Fruit fly (Drosophila melanogaster) whole organism, prepupa: ENCODE data around the gene PolI.

Source experiments
- CG10631 ChIP-seq: fragments of 200-800 bp; sonication (Bioruptor generic); optimal IDR thresholded peaks from 2 replicates; lab custom pipeline; 2016; ENCODE audit warnings: missing biosample characterization, missing genetic modification characterization
- CG10669 ChIP-seq: fragments of 200-800 bp; sonication (Bioruptor generic); optimal IDR thresholded peaks from 3 replicates; lab custom pipeline; 2018; ENCODE audit warnings: missing biosample characterization, mild to moderate bottlenecking, missing genetic modification characterization, moderate library complexity
- CG11762 ChIP-seq: fragments of 200-800 bp; sonication (Bioruptor generic); optimal IDR thresholded peaks from 3 replicates; lab custom pipeline; 2016; ENCODE audit warnings: missing biosample characterization, missing genetic modification characterization; ENCODE audit not compliant: insufficient read depth
- CG11902 ChIP-seq: fragments of 200-800 bp; sonication (Bioruptor generic); optimal IDR thresholded peaks from 3 replicates; lab custom pipeline; 2016; ENCODE audit warnings: missing biosample characterization, missing genetic modification characterization
- CG15336 ChIP-seq: fragments of 200-800 bp; sonication (Bioruptor generic); IDR thresholded peaks from 2 replicates; pipeline ENCODE4 v1.3.6; 2022; ENCODE audit warnings: missing biosample characterization, missing genetic modification characterization
- CG1621 ChIP-seq: fragments of 200-800 bp; sonication (Bioruptor generic); optimal IDR thresholded peaks from 3 replicates; lab custom pipeline; 2018; ENCODE audit warnings: missing biosample characterization, mild to moderate bottlenecking, missing genetic modification characterization
- CG16779 ChIP-seq: fragments of 200-800 bp; sonication (Bioruptor generic); optimal IDR thresholded peaks from 3 replicates; lab custom pipeline; 2017; ENCODE audit warnings: missing biosample characterization, mild to moderate bottlenecking, missing genetic modification characterization
- CG3032 ChIP-seq: fragments of 200-800 bp; optimal IDR thresholded peaks from 2 replicates; lab custom pipeline; 2019; ENCODE audit warnings: missing biosample characterization, mild to moderate bottlenecking, missing genetic modification characterization, moderate library complexity
- CG31627 ChIP-seq: fragments of 200-800 bp; sonication (Bioruptor generic); optimal IDR thresholded peaks from 3 replicates; lab custom pipeline; 2016; ENCODE audit warnings: missing biosample characterization, missing genetic modification characterization
- CG34406 ChIP-seq: fragments of 200-800 bp; sonication (Bioruptor generic); optimal IDR thresholded peaks from 3 replicates; lab custom pipeline; 2016; ENCODE audit warnings: missing biosample characterization, missing genetic modification characterization
- CG3919 ChIP-seq: fragments of 200-800 bp; sonication (Bioruptor generic); optimal IDR thresholded peaks from 3 replicates; lab custom pipeline; 2016; ENCODE audit warnings: missing biosample characterization, missing genetic modification characterization
- CG4318 ChIP-seq: fragments of 200-800 bp; sonication (Bioruptor generic); optimal IDR thresholded peaks from 3 replicates; lab custom pipeline; 2017; ENCODE audit warnings: missing biosample characterization, mild to moderate bottlenecking, missing genetic modification characterization
- CG6163 ChIP-seq: fragments of 200-800 bp; sonication (Bioruptor generic); IDR thresholded peaks from 3 replicates; pipeline ENCODE4 v1.3.6; 2022; ENCODE audit warnings: missing biosample characterization, missing genetic modification characterization
- CG6276 ChIP-seq: fragments of 200-800 bp; sonication (Bioruptor generic); optimal IDR thresholded peaks from 2 replicates; lab custom pipeline; 2017; ENCODE audit warnings: missing biosample characterization, mild to moderate bottlenecking, missing genetic modification characterization
- CG6808 ChIP-seq: fragments of 200-800 bp; sonication (Bioruptor generic); optimal IDR thresholded peaks from 3 replicates; lab custom pipeline; 2017; ENCODE audit warnings: missing biosample characterization, missing genetic modification characterization, mild to moderate bottlenecking, moderate library complexity, missing genetic modification reagents
- CG8119 ChIP-seq: fragments of 200-800 bp; sonication (Bioruptor generic); IDR thresholded peaks from 3 replicates; pipeline ENCODE4 v1.3.6; 2022; ENCODE audit warnings: missing biosample characterization, missing genetic modification characterization
- CG8319 ChIP-seq: fragments of 200-800 bp; sonication (Bioruptor generic); optimal IDR thresholded peaks from 3 replicates; lab custom pipeline; 2016; ENCODE audit warnings: missing biosample characterization, missing genetic modification characterization
- CG9139 ChIP-seq: fragments of 200-800 bp; sonication (Bioruptor generic); optimal IDR thresholded peaks from 3 replicates; lab custom pipeline; 2017; ENCODE audit warnings: missing biosample characterization, mild to moderate bottlenecking, missing genetic modification characterization
- Eip75B ChIP-seq: fragments of 200-800 bp; sonication (Bioruptor generic); optimal IDR thresholded peaks from 3 replicates; lab custom pipeline; 2016; ENCODE audit warnings: missing biosample characterization, missing genetic modification characterization
- Eip78C ChIP-seq: fragments of 200-800 bp; sonication (Bioruptor generic); peaks from one replicate; lab custom pipeline; 2016; ENCODE audit warnings: missing biosample characterization, missing genetic modification characterization
- Ets96B ChIP-seq: fragments of 200-800 bp; optimal IDR thresholded peaks from 2 replicates; lab custom pipeline; 2019; ENCODE audit warnings: missing biosample characterization, mild to moderate bottlenecking, missing genetic modification characterization, moderate library complexity
- Gug ChIP-seq: fragments of 200-800 bp; sonication (Bioruptor generic); IDR thresholded peaks from 2 replicates; pipeline ENCODE4 v1.3.6; 2022; ENCODE audit warnings: missing biosample characterization, missing genetic modification characterization
- Hr39 ChIP-seq: fragments of 200-800 bp; sonication (Bioruptor generic); optimal IDR thresholded peaks from 2 replicates; lab custom pipeline; 2016; ENCODE audit warnings: missing biosample characterization, missing genetic modification characterization
- Met ChIP-seq: fragments of 200-800 bp; sonication (Bioruptor generic); optimal IDR thresholded peaks from 3 replicates; lab custom pipeline; 2016; ENCODE audit warnings: missing biosample characterization, missing genetic modification characterization
- OdsH ChIP-seq: fragments of 200-800 bp; sonication (Bioruptor generic); optimal IDR thresholded peaks from 3 replicates; lab custom pipeline; 2016; ENCODE audit warnings: missing biosample characterization, missing genetic modification characterization
- Smox ChIP-seq: fragments of 200-800 bp; sonication (Bioruptor generic); optimal IDR thresholded peaks from 3 replicates; lab custom pipeline; 2016; ENCODE audit warnings: missing biosample characterization, missing genetic modification characterization
- Sox102F ChIP-seq: fragments of 200-800 bp; sonication (Bioruptor generic); optimal IDR thresholded peaks from 2 replicates; lab custom pipeline; 2016; ENCODE audit warnings: missing biosample characterization, mild to moderate bottlenecking, missing genetic modification characterization
- Sox14 ChIP-seq: fragments of 200-800 bp; sonication (Bioruptor generic); optimal IDR thresholded peaks from 3 replicates; lab custom pipeline; 2016; ENCODE audit warnings: missing biosample characterization, missing genetic modification characterization
- Sox15 ChIP-seq: fragments of 200-800 bp; sonication (Bioruptor generic); optimal IDR thresholded peaks from 3 replicates; lab custom pipeline; 2016; ENCODE audit warnings: missing biosample characterization, missing genetic modification characterization
- achi ChIP-seq: fragments of 200-800 bp; sonication (Bioruptor generic); optimal IDR thresholded peaks from 3 replicates; lab custom pipeline; 2016; ENCODE audit warnings: missing biosample characterization, missing genetic modification characterization
- acj6 ChIP-seq: fragments of 200-800 bp; sonication (Bioruptor generic); optimal IDR thresholded peaks from 3 replicates; lab custom pipeline; 2016; ENCODE audit warnings: missing biosample characterization, missing genetic modification characterization
- cyc ChIP-seq: fragments of 200-800 bp; sonication (Bioruptor generic); optimal IDR thresholded peaks from 3 replicates; lab custom pipeline; 2016; ENCODE audit warnings: missing biosample characterization, missing genetic modification characterization
- dsx ChIP-seq: fragments of 200-800 bp; optimal IDR thresholded peaks from 3 replicates; lab custom pipeline; 2019; ENCODE audit warnings: missing biosample characterization, mild to moderate bottlenecking, missing genetic modification characterization, moderate library complexity; ENCODE audit not compliant: poor library complexity, severe bottlenecking
- esn ChIP-seq: fragments of 200-800 bp; sonication (Bioruptor generic); optimal IDR thresholded peaks from 2 replicates; lab custom pipeline; 2016; ENCODE audit warnings: missing biosample characterization, mild to moderate bottlenecking, missing genetic modification characterization, moderate library complexity
- fd59A ChIP-seq: fragments of 200-800 bp; sonication (Bioruptor generic); optimal IDR thresholded peaks from 2 replicates; lab custom pipeline; 2017; ENCODE audit warnings: missing biosample characterization, mild to moderate bottlenecking, missing genetic modification characterization, missing genetic modification reagents
- fd85E ChIP-seq: fragments of 200-800 bp; sonication (Bioruptor generic); optimal IDR thresholded peaks from 3 replicates; lab custom pipeline; 2016; ENCODE audit warnings: missing biosample characterization, missing genetic modification characterization
- lz ChIP-seq: fragments of 200-800 bp; sonication (Bioruptor generic); optimal IDR thresholded peaks from 3 replicates; lab custom pipeline; 2016; ENCODE audit warnings: missing biosample characterization, missing genetic modification characterization
- pdm3 ChIP-seq: fragments of 200-800 bp; sonication (Bioruptor generic); optimal IDR thresholded peaks from 3 replicates; lab custom pipeline; 2016; ENCODE audit warnings: missing biosample characterization, missing genetic modification characterization
- salr ChIP-seq, 2 experiments: fragments of 200-800 bp; sonication (Bioruptor generic); optimal IDR thresholded peaks; 3 replicates each; lab custom pipeline; 2016 to 2018; ENCODE audit warnings: missing biosample characterization in 2 of 2, missing genetic modification characterization in 2 of 2, mild to moderate bottlenecking in 1 of 2
- ss ChIP-seq, 2 experiments: fragments of 200-800 bp; sonication (Bioruptor generic); optimal IDR thresholded peaks; 2 replicates in 1 of 2; 3 replicates in 1 of 2; lab custom pipeline; 2017 to 2018; ENCODE audit warnings: mild to moderate bottlenecking in 2 of 2, missing biosample characterization in 2 of 2, missing genetic modification characterization in 2 of 2, moderate library complexity in 1 of 2
- svp ChIP-seq: fragments of 200-800 bp; sonication (Bioruptor generic); peaks from one replicate; lab custom pipeline; 2016; ENCODE audit warnings: missing biosample characterization, missing genetic modification characterization
- topi ChIP-seq: fragments of 200-800 bp; sonication (Bioruptor generic); optimal IDR thresholded peaks from 3 replicates; lab custom pipeline; 2016; ENCODE audit warnings: missing biosample characterization, missing genetic modification characterization
- vri ChIP-seq: fragments of 200-800 bp; sonication (Bioruptor generic); optimal IDR thresholded peaks from 3 replicates; lab custom pipeline; 2016; ENCODE audit warnings: missing biosample characterization, mild to moderate bottlenecking, missing genetic modification characterization

PolI gene

DNA sequence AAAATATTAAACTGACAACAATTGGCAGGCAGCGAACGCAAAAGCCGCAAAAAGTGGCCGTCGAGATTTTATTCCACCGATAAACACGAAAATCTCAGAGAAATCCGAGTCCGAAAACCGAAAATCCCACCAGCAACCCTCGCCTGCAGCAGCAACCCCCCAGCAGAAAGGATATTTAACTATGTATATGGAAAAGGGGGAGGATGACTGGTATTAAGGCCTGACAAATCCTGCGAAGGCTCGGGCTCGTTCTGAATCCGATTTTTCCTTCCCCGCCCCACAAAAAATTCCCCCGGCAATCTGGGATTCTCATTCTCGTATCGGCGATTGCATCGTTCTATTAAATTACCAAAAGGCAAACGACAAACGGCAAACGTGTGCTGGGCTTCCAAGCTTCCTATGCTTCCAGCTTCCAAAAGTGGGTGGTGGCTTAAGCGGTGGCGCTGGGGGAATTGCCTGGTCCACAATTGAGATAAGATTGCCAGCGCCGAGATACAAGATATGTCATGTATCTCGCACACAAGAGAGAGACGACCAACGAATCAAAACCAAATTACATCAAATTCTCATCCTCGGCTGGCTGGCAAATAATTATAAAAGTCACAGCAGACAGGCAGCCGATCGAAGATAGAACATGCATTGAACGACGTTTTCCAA is 40.9 kb upstream of the PolI start:
- no peak for TF ChIP-seq vri
- TF ChIP-seq Met (GFP tag; lab: Kevin White, UChicago), result no peak
- no peak for TF ChIP-seq Ets96B
- no peak for TF ChIP-seq CG11902
- no peak for TF ChIP-seq CG31627 (GFP tag; lab: Kevin White, UChicago)
- TF ChIP-seq CG6276 (GFP tag; lab: Kevin White, UChicago), result no peak

DNA sequence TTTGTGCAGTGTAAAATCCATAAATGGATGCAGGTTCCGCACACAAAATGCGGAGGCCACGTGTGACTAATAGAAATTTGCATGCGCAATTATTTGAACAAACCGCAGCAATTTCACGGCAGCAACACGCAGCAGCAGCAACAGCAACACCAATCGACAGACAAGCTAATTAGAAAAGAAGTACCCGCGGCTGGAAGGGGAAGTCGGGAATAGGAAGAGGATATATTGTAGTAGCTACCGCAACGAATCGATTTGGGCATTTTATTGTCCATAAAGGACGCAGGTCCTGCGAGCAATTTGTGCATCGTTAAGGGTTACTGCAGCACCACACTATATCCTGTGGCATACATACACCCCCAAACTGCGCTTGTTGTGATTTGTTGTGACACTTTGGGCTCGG is 40.2 kb upstream of the PolI start:
- no peak for TF ChIP-seq CG31627 (GFP tag; lab: Kevin White, UChicago)
- TF ChIP-seq achi, result no peak

DNA sequence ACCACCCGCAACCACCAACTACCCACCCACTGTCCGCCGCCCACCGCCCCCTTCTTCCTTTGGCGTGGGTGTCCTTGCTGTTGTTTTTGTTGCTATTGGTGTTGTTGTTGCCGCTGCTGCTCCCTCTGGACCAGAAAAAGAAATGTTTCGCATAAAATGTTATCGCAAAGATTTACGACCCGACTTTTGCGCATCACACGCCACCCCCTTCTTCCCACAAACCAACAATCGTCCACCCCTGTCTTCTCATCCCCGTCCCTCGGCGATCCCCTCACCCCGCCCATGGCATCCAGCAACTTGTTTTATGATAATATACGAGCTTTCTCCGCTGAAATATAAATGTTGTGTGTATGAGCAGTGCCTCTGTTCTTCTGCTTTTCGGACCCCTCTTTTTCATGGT is 38.3 kb upstream of the PolI start:
- TF ChIP-seq salr (GFP tag; optimal IDR thresholded peaks at IDR 0.05; lab: Kevin White, UChicago), result no peak
- TF ChIP-seq Sox15 (GFP tag; lab: Kevin White, UChicago), result no peak
- TF ChIP-seq CG6808 (GFP tag; lab: Kevin White, UChicago), result no peak
- TF ChIP-seq CG9139 (GFP tag; lab: Kevin White, UChicago), result no peak

DNA sequence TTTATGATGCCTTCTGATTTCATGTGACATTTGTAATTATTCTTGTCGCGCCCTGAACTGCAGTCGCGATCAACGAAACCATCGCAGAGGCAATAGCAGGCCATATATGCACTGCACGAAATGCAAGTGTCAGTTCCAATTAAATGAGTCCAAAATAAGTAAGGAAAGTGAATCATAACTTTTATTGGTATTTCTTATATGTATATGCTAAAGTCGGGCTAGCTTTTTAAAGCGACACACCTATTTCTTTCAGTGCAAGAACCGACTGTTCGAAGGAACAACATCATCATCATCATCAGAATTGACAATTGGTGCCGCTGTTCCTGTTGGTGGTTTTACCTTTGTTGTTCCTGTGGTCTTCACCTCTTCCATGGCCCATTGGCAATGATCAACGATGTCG is 36.2 kb upstream of the PolI start:
- TF ChIP-seq CG11762 (GFP tag; lab: Kevin White, UChicago) (peak; percentile 20), CG10669 (GFP tag; lab: Kevin White, UChicago) (peak; percentile 44), CG16779 (no peak), achi (peak; percentile 7), CG3919 (GFP tag; lab: Kevin White, UChicago) (peak; percentile 48), CG10631 (GFP tag; lab: Kevin White, UChicago) (peak; percentile 39), CG4318 (GFP tag; lab: Kevin White, UChicago) (no peak), fd59A (GFP tag; lab: Kevin White, UChicago) (peak; percentile 16), salr (GFP tag; optimal IDR thresholded peaks at IDR 0.05; lab: Kevin White, UChicago) (peak in 1 of 2 experiments; percentile 42), dsx (GFP tag; lab: Kevin White, UChicago) (peak; percentile 29), Met (GFP tag; lab: Kevin White, UChicago) (peak; percentile 52), CG8119 (GFP tag; lab: Robert Waterston, UW) (no peak), Sox14 (GFP tag; lab: Kevin White, UChicago) (peak; percentile 45), ss (GFP tag; optimal IDR thresholded peaks at IDR 0.05; lab: Kevin White, UChicago) (peak in 1 of 2 experiments; percentile 22), CG6163 (peak; percentile 64), vri (peak; percentile 14), CG34406 (GFP tag; lab: Kevin White, UChicago) (peak; percentile 4), Eip75B (GFP tag; lab: Kevin White, UChicago) (peak; percentile 39), svp (peak; percentile 79), pdm3 (GFP tag; lab: Kevin White, UChicago) (peak; percentile 29), acj6 (GFP tag; lab: Kevin White, UChicago) (peak; percentile 36), CG8319 (GFP tag; lab: Kevin White, UChicago) (no peak), fd85E (GFP tag; lab: Kevin White, UChicago) (no peak), Sox15 (GFP tag; lab: Kevin White, UChicago) (no peak), cyc (GFP tag; lab: Kevin White, UChicago) (peak; percentile 45), CG15336 (no peak), lz (GFP tag; lab: Kevin White, UChicago) (peak; percentile 38), CG9139 (GFP tag; lab: Kevin White, UChicago) (no peak), CG11902 (peak; percentile 25), CG6808 (GFP tag; lab: Kevin White, UChicago) (peak; percentile 45), CG1621 (tag; lab: Kevin White, UChicago) (peak; percentile 32), topi (GFP tag; lab: Kevin White, UChicago) (peak; percentile 42), CG6276 (GFP tag; lab: Kevin White, UChicago) (no peak), Eip78C (peak; percentile 73), Gug (no peak), Hr39 (GFP tag; lab: Kevin White, UChicago) (peak; percentile 54), Smox (peak; percentile 52), Sox102F (GFP tag; lab: Kevin White, UChicago) (peak; percentile 47), Ets96B (peak; percentile 51), esn (GFP tag; lab: Kevin White, UChicago) (peak; percentile 45), CG3032 (tag; lab: Kevin White, UChicago) (peak; percentile 48), OdsH (peak; percentile 24)
